Fruit fly (Drosophila melanogaster) whole organism, adult: ENCODE measurements around the gene CG7332.

ENCODE experiments used
- CG11617 ChIP-seq: fragments of 200-800 bp; sonication (Bioruptor generic); optimal IDR thresholded peaks from 2 replicates; lab custom pipeline; 2017; ENCODE audit warnings: mild to moderate bottlenecking, missing biosample characterization, missing genetic modification reagents, missing genetic modification characterization
- CG12768 ChIP-seq: fragments of 200-800 bp; sonication (Bioruptor generic); optimal IDR thresholded peaks from 2 replicates; lab custom pipeline; 2017; ENCODE audit warnings: missing biosample characterization, missing genetic modification characterization, mild to moderate bottlenecking, moderate library complexity, missing genetic modification reagents
- CG14711 ChIP-seq: fragments of 200-800 bp; sonication (Bioruptor generic); optimal IDR thresholded peaks from 2 replicates; lab custom pipeline; 2018; ENCODE audit warnings: missing biosample characterization, mild to moderate bottlenecking, missing genetic modification characterization, moderate library complexity
- CG1620 ChIP-seq: fragments of 200-800 bp; sonication (Bioruptor generic); optimal IDR thresholded peaks from 2 replicates; lab custom pipeline; 2016; ENCODE audit warnings: missing biosample characterization, missing genetic modification characterization
- CG33017 ChIP-seq: fragments of 200-800 bp; sonication (Bioruptor generic); optimal IDR thresholded peaks from 2 replicates; lab custom pipeline; 2018; ENCODE audit warnings: missing biosample characterization, mild to moderate bottlenecking, missing genetic modification characterization, moderate library complexity
- CG5204 ChIP-seq: fragments of 200-800 bp; sonication (Bioruptor generic); optimal IDR thresholded peaks from 2 replicates; lab custom pipeline; 2016; ENCODE audit warnings: missing biosample characterization, missing genetic modification characterization
- CG7045 ChIP-seq: fragments of 200-800 bp; sonication (Bioruptor generic); optimal IDR thresholded peaks from 2 replicates; lab custom pipeline; 2017; ENCODE audit warnings: missing biosample characterization, mild to moderate bottlenecking, missing genetic modification characterization
- CG7101 ChIP-seq: fragments of 200-800 bp; sonication (Bioruptor generic); optimal IDR thresholded peaks from 2 replicates; lab custom pipeline; 2018; ENCODE audit warnings: missing biosample characterization, mild to moderate bottlenecking, missing genetic modification characterization, moderate library complexity
- Clk ChIP-seq: fragments of 200-800 bp; sonication (Bioruptor generic); optimal IDR thresholded peaks from 2 replicates; lab custom pipeline; 2017; ENCODE audit warnings: missing biosample characterization, missing genetic modification characterization
- Crg-1 ChIP-seq: fragments of 200-800 bp; sonication (Bioruptor generic); optimal IDR thresholded peaks from 2 replicates; lab custom pipeline; 2016; ENCODE audit warnings: missing biosample characterization, missing genetic modification characterization
- Hr96 ChIP-seq: fragments of 200-800 bp; sonication (Bioruptor generic); optimal IDR thresholded peaks from 2 replicates; lab custom pipeline; 2016; ENCODE audit warnings: missing biosample characterization, missing genetic modification characterization
- Mnt ChIP-seq: fragments of 200-800 bp; sonication (Bioruptor generic); optimal IDR thresholded peaks from 2 replicates; lab custom pipeline; 2016; ENCODE audit warnings: missing biosample characterization, mild to moderate bottlenecking, missing genetic modification characterization
- bab1 ChIP-seq: fragments of 200-800 bp; sonication (Bioruptor generic); optimal IDR thresholded peaks from 3 replicates; lab custom pipeline; 2019; ENCODE audit warnings: missing biosample characterization, mild to moderate bottlenecking, missing genetic modification characterization, moderate library complexity
- cic ChIP-seq: fragments of 200-800 bp; sonication (Bioruptor generic); optimal IDR thresholded peaks from 2 replicates; lab custom pipeline; 2017; ENCODE audit warnings: missing biosample characterization, mild to moderate bottlenecking, missing genetic modification characterization, moderate library complexity
- cnc ChIP-seq, 2 experiments: fragments of >200 bp; optimal IDR thresholded peaks; 2 replicates each; lab custom pipeline; 2017
- kay ChIP-seq: fragments of 200-800 bp; sonication (Bioruptor generic); peaks from one replicate; lab custom pipeline; 2016; ENCODE audit warnings: missing biosample characterization, missing genetic modification characterization, borderline replicate concordance
- ovo ChIP-seq: fragments of 200-800 bp; sonication (Bioruptor generic); optimal IDR thresholded peaks from 2 replicates; lab custom pipeline; 2016; ENCODE audit warnings: missing biosample characterization, missing genetic modification characterization
- pad ChIP-seq: fragments of 200-800 bp; sonication (Bioruptor generic); optimal IDR thresholded peaks from 3 replicates; lab custom pipeline; 2017; ENCODE audit warnings: missing biosample characterization, missing genetic modification characterization, mild to moderate bottlenecking, moderate library complexity, missing genetic modification reagents
- tj ChIP-seq: fragments of 200-800 bp; sonication (Bioruptor generic); optimal IDR thresholded peaks from 3 replicates; lab custom pipeline; 2017; ENCODE audit warnings: missing biosample characterization, mild to moderate bottlenecking, missing genetic modification characterization, moderate library complexity
- toe ChIP-seq: fragments of 200-800 bp; sonication (Bioruptor generic); optimal IDR thresholded peaks from 2 replicates; lab custom pipeline; 2016; ENCODE audit warnings: missing biosample characterization, missing genetic modification characterization

The CG7332 gene

DNA sequence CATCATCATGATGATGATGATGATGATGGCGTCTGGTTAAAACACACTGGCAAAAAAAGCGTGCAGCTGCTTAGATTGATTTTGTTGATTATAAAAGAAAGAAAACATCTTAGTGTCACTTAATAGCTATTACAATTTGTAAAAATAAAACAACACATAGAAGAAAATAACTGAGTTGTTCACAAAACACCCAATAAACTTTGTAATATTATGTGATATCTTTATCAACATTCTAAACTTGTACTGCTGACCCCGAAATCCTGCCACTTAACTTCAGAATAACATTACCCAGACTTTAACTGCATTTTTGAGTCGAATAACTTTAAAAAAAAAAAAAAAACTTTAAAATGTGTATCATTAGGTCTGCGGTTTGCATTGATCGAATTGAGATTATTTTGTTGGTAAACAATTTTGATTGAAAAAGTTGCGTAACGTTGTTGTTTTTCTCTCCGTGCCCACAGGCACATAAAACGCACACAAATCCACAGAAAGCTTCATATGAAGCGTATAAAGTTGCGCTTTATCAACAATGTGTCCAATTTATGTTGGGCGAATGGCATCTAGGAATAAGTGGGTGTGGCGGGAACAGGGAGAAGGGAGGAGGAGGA is 35.2 kb downstream of the CG7332 start:
- no peak for TF ChIP-seq bab1 (GFP tag; lab: Kevin White, UChicago)
- no peak for TF ChIP-seq CG5204 (GFP tag; lab: Kevin White, UChicago)
- no peak for TF ChIP-seq CG7101 (tag; lab: Kevin White, UChicago)
- TF ChIP-seq ovo (GFP tag; lab: Kevin White, UChicago), result no peak
- no peak for TF ChIP-seq CG14711 (tag; lab: Kevin White, UChicago)
- TF ChIP-seq CG1620 (GFP tag; lab: Kevin White, UChicago), result no peak
- TF ChIP-seq cnc (optimal IDR thresholded peaks at IDR 0.05; lab: Kevin White, UChicago), result no peak
- TF ChIP-seq CG7045 (GFP tag; lab: Kevin White, UChicago), result no peak
- no peak for TF ChIP-seq CG12768 (GFP tag; lab: Kevin White, UChicago)
- TF ChIP-seq kay (GFP tag; lab: Kevin White, UChicago), result no peak
- no peak for TF ChIP-seq cic (GFP tag; lab: Kevin White, UChicago)
- TF ChIP-seq Clk (GFP tag; lab: Kevin White, UChicago), result no peak
- TF ChIP-seq CG33017 (tag; lab: Kevin White, UChicago), result no peak
- TF ChIP-seq Hr96 (GFP tag; lab: Kevin White, UChicago), result no peak
- TF ChIP-seq Mnt (GFP tag; lab: Kevin White, UChicago), result no peak
- TF ChIP-seq Crg-1 (GFP tag; lab: Kevin White, UChicago), result no peak
- TF ChIP-seq tj (GFP tag; lab: Kevin White, UChicago), result no peak
- no peak for TF ChIP-seq toe
- no peak for TF ChIP-seq CG11617
- TF ChIP-seq pad (GFP tag; lab: Kevin White, UChicago), result no peak

DNA sequence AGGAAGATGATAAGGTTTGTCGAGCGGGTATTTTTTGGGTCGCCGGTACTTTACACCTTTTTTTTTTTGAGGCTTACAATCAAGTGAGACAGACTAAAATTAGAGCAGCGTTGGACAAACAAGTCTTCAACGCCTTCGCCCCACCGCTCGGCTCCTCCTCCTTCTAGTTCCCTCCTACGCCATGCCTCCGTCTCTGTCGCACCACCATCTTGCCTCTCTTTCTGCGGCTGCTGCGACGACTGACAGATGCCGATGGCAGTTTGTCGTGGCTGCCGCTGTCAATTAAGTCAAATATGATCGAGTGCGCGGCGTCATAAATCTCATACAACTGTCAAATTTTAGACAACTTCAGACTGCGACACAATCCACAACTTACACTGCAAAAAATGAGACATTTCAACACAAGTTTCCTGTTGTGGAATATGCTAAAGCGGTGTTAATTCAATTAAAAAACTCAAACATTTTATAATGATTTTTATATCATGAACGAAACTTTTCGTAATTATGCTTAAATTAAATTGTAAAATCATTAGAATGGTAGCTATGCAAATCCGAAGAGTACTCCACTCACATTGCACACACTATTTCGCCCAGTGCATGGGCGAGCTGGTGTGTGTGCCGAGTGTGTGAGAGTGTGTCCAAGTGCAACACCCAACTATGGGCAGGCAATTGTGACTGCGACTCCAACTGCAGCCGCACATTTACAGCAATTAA is 36.5 kb downstream of the CG7332 start:
- TF ChIP-seq cic (GFP tag; lab: Kevin White, UChicago) (no peak), pad (GFP tag; lab: Kevin White, UChicago) (no peak), Mnt (GFP tag; lab: Kevin White, UChicago) (no peak), kay (GFP tag; lab: Kevin White, UChicago) (no peak), CG14711 (tag; lab: Kevin White, UChicago) (no peak), Hr96 (GFP tag; lab: Kevin White, UChicago) (no peak), CG5204 (GFP tag; lab: Kevin White, UChicago) (no peak), CG33017 (tag; lab: Kevin White, UChicago) (no peak), CG11617 (no peak), Crg-1 (GFP tag; lab: Kevin White, UChicago) (no peak), CG7045 (GFP tag; lab: Kevin White, UChicago) (no peak), CG7101 (tag; lab: Kevin White, UChicago) (no peak), tj (GFP tag; lab: Kevin White, UChicago) (no peak), toe (no peak)

DNA sequence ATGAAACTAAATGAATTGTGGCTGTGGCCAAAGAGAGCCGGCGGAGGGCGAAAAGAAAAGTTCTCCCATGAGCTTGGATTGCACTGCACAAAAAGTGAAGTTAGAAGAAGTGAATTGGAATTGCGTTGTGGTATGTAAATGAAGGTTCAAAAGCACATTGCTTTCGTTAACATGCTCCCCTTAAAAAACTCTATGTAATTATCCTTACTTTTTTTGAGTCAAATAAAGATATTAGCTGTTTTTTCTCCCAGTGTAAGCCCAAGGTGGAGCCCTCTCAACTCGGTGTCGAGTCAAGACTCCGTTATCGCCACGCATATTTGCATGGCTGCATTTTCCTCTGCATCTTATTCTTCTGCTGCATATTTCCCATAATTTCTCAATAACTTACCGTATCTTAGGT is 39.2 kb downstream of the CG7332 start:
- TF ChIP-seq CG12768 (GFP tag; lab: Kevin White, UChicago) (no peak), CG11617 (no peak), pad (GFP tag; lab: Kevin White, UChicago) (no peak), Clk (GFP tag; lab: Kevin White, UChicago) (no peak), kay (GFP tag; lab: Kevin White, UChicago) (no peak), CG33017 (tag; lab: Kevin White, UChicago) (no peak), CG7101 (tag; lab: Kevin White, UChicago) (no peak), cic (GFP tag; lab: Kevin White, UChicago) (no peak), CG14711 (tag; lab: Kevin White, UChicago) (no peak), cnc (optimal IDR thresholded peaks at IDR 0.05; lab: Kevin White, UChicago) (no peak), ovo (GFP tag; lab: Kevin White, UChicago) (no peak), Hr96 (GFP tag; lab: Kevin White, UChicago) (no peak), Mnt (GFP tag; lab: Kevin White, UChicago) (no peak), tj (GFP tag; lab: Kevin White, UChicago) (no peak), Crg-1 (GFP tag; lab: Kevin White, UChicago) (no peak), bab1 (GFP tag; lab: Kevin White, UChicago) (no peak)

DNA sequence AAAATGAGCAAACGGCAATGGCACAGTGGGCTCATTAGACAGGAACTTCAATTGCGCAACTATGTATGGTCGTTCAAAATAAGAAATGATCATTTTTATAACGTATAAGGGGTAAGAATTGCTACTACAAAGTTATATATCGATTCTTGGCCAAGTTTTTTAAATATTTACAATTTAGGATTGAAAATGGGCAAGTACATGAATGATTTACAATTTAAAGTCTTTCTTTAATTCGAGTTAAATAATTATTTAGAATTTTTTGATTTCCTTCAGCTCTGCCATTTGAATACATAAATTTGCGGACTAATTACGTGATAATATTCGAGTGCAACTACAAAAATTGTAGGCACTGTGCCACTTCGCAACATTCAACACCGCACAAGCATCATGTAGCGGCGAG is 40.4 kb downstream of the CG7332 start:
- TF ChIP-seq Hr96 (GFP tag; lab: Kevin White, UChicago), result no peak

DNA sequence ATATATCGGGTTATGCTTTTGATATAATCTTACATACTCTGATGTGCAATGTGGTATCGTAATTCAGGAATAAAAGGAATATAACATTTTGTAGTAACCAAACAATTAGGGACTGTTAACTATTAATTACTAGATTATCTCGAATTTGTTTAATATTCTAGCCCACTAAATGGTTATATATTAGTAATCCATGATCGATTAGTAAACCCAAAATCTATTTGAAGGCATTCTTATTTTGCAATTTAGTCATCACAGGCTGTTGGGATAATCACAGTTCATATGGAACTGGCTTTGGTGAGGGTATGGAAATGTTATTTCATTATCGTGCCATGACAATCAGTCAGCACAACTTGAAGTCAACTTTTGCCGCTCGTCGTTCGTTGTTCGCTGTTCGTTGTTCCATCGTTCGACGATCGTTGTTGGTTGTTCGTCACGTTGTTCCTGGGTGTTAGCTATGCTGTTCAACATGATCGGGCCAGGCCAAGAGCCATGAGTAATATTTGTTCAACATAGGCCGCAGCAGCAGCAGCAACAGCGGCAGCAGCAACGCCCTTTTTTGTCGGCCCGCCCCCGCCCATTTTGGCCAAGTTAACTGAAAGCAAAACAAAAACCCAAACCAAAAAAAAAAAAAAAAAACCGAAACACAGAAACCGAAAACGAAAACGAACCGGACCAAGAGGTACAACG is 41.5 kb downstream of the CG7332 start:
- TF ChIP-seq CG7101 (tag; lab: Kevin White, UChicago) (no peak), bab1 (GFP tag; lab: Kevin White, UChicago) (no peak), CG12768 (GFP tag; lab: Kevin White, UChicago) (no peak), kay (GFP tag; lab: Kevin White, UChicago) (no peak), CG14711 (tag; lab: Kevin White, UChicago) (no peak), Mnt (GFP tag; lab: Kevin White, UChicago) (no peak), CG1620 (GFP tag; lab: Kevin White, UChicago) (no peak), CG5204 (GFP tag; lab: Kevin White, UChicago) (no peak), tj (GFP tag; lab: Kevin White, UChicago) (no peak), CG33017 (tag; lab: Kevin White, UChicago) (no peak), Crg-1 (GFP tag; lab: Kevin White, UChicago) (no peak), Clk (GFP tag; lab: Kevin White, UChicago) (no peak), ovo (GFP tag; lab: Kevin White, UChicago) (no peak), CG7045 (GFP tag; lab: Kevin White, UChicago) (no peak)
